Worm (Caenorhabditis elegans): ENCODE data around the gene pat-2.

Gene pat-2

DNA sequence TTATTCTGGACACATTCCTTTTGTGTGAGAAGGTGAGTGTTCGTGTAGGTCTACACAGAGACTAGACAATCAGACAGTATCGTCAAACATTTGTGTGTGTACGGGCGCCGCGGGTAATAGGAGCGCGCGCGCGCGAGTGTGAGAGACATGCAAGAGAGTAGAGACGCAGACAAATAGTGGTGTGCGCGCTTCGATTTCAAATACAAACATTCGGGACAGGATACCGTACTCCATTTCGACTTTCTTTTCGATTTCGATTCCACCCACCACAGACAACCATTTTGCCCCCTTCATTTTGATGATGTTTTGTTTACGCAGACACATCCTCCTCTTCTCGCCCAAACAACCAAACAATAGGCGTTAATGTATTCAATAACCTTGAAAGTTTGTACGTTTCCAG, 23.9 kb upstream of the pat-2 start (continued):
- TF ChIP-seq F37B4.10 (GFP tag; IDR thresholded peaks at IDR 0.05): no peak
- no peak for TF ChIP-seq D2030.7 (GFP tag; IDR thresholded peaks at IDR 0.05)
- TF ChIP-seq egl-44 (GFP tag; IDR thresholded peaks at IDR 0.05): no peak
- TF ChIP-seq ets-4 (GFP tag; optimal IDR thresholded peaks at IDR 0.05): peak; percentile 79
- no peak for TF ChIP-seq snpc-3.4 (tag; optimal IDR thresholded peaks at IDR 0.05)
- TF ChIP-seq nhr-120 (GFP tag; IDR thresholded peaks at IDR 0.05): no peak
- no peak for TF ChIP-seq nhr-179 (tag; optimal IDR thresholded peaks at IDR 0.05)
- no peak for TF ChIP-seq ztf-18 (tag; optimal IDR thresholded peaks at IDR 0.05)
- TF ChIP-seq sea-2 (GFP tag; IDR thresholded peaks at IDR 0.05): no peak
- TF ChIP-seq rpc-1 (optimal IDR thresholded peaks at IDR 0.05): no peak
- TF ChIP-seq rpc-1 (tag; optimal IDR thresholded peaks at IDR 0.05): no peak
- TF ChIP-seq lin-54 (GFP tag; optimal IDR thresholded peaks at IDR 0.05): peak; percentile 64
- peak; percentile 57 for TF ChIP-seq ztf-26 (tag; optimal IDR thresholded peaks at IDR 0.05)
- peak; percentile 64 for TF ChIP-seq ceh-100 (GFP tag; IDR thresholded peaks at IDR 0.05)
- TF ChIP-seq pbrm-1 (GFP tag; IDR thresholded peaks at IDR 0.05): peak; percentile 49; the same call in 1 of the 2 replicates
- TF ChIP-seq sptf-2 (GFP tag; optimal IDR thresholded peaks at IDR 0.05): no peak
- no peak for TF ChIP-seq dpl-1 (GFP tag; optimal IDR thresholded peaks at IDR 0.05)
- no peak for TF ChIP-seq F57C9.4 (tag; optimal IDR thresholded peaks at IDR 0.05)
- 0 out of 2 replicates have a peak, but pooled peaks have one; percentile 29 for TF ChIP-seq lir-1 (GFP tag; conservative IDR thresholded peaks at IDR 0.05)
- peak; percentile 85 for TF ChIP-seq madf-6 (GFP tag; IDR thresholded peaks at IDR 0.05)
- TF ChIP-seq Y95B8A.8 (GFP tag; IDR thresholded peaks at IDR 0.05): peak; percentile 78; the same call in 1 of the 2 replicates
- TF ChIP-seq chd-7 (tag; optimal IDR thresholded peaks at IDR 0.05): peak; percentile 57
- 0 out of 2 replicates have a peak, but pooled peaks have one; percentile 42 for TF ChIP-seq Y53G8AR.9 (GFP tag; conservative IDR thresholded peaks at IDR 0.05)
- TF ChIP-seq F33H1.4 (GFP tag; IDR thresholded peaks at IDR 0.05): 0 out of 2 replicates have a peak, but pooled peaks have one; percentile 19
- TF ChIP-seq attf-3 (GFP tag; conservative IDR thresholded peaks at IDR 0.05): peak; percentile 48; the same call in 1 of the 2 replicates
- no peak for TF ChIP-seq hlh-12 (tag; optimal IDR thresholded peaks at IDR 0.05)
- TF ChIP-seq hrde-1 (tag; optimal IDR thresholded peaks at IDR 0.05; ENCODE audit: borderline replicate concordance): no peak
- TF ChIP-seq ceh-58 (GFP tag; IDR thresholded peaks at IDR 0.05): no peak
- TF ChIP-seq lin-26 (GFP tag; IDR thresholded peaks at IDR 0.05): 0 out of 2 replicates have a peak, but pooled peaks have one; percentile 48
- TF ChIP-seq K11D2.4 (GFP tag; IDR thresholded peaks at IDR 0.05): peak; percentile 70; the same call in 1 of the 2 replicates
- no peak for TF ChIP-seq bed-2 (GFP tag; IDR thresholded peaks at IDR 0.05)
- no peak for TF ChIP-seq K12H6.12 (tag; optimal IDR thresholded peaks at IDR 0.05)
- TF ChIP-seq nfya-2 (GFP tag; IDR thresholded peaks at IDR 0.05): no peak
- TF ChIP-seq nfya-1 (tag; optimal IDR thresholded peaks at IDR 0.05; ENCODE audit: borderline replicate concordance, insufficient read depth): no peak
- TF ChIP-seq mes-4 (tag; optimal IDR thresholded peaks at IDR 0.05): no peak
- TF ChIP-seq lin-35 (GFP tag; optimal IDR thresholded peaks at IDR 0.05): no peak
- 0 out of 2 replicates have a peak, but pooled peaks have one; percentile 67 for TF ChIP-seq nfyb-1 (GFP tag; IDR thresholded peaks at IDR 0.05)
- no peak for TF ChIP-seq madf-8 (GFP tag; conservative IDR thresholded peaks at IDR 0.05)
- no peak for TF ChIP-seq F22D6.2 (tag; optimal IDR thresholded peaks at IDR 0.05)
- TF ChIP-seq atf-7 (tag; optimal IDR thresholded peaks at IDR 0.05): peak; percentile 52
- TF ChIP-seq let-526 (GFP tag; IDR thresholded peaks at IDR 0.05): peak; percentile 18; the same call in 1 of the 2 replicates
- no peak for TF ChIP-seq ama-1 (optimal IDR thresholded peaks at IDR 0.05)
- no peak for TF ChIP-seq ama-1 (GFP tag; optimal IDR thresholded peaks at IDR 0.05)
- TF ChIP-seq ceh-79 (tag; optimal IDR thresholded peaks at IDR 0.05): no peak
- no peak for TF ChIP-seq ztf-28 (GFP tag; IDR thresholded peaks at IDR 0.05)
- peak; percentile 10 for TF ChIP-seq lsl-1 (GFP tag; optimal IDR thresholded peaks at IDR 0.05)
- no peak; the same call in 1 of the 2 replicates for TF ChIP-seq hmg-20 (GFP tag; IDR thresholded peaks at IDR 0.05)
- no peak for TF ChIP-seq Y56A3A.18 (GFP tag; IDR thresholded peaks at IDR 0.05)
- no peak for TF ChIP-seq egrh-3 (GFP tag; IDR thresholded peaks at IDR 0.05)
- TF ChIP-seq F39B2.1 (GFP tag; IDR thresholded peaks at IDR 0.05): no peak
